Worm (Caenorhabditis elegans) whole organism, mixed stage, embryonic: ENCODE results near the gene R09F10.1.

ENCODE experiments used
- mep-1 ChIP-seq: fragments of 150-350 bp; optimal IDR thresholded peaks from 2 replicates; lab custom pipeline; 2017; ENCODE audit warnings: missing biosample characterization, missing genetic modification reagents, missing genetic modification characterization, inconsistent platforms
- unc-120 ChIP-seq: sonication (generic microtip); optimal IDR thresholded peaks from 2 replicates; lab custom pipeline; 2017; ENCODE audit warnings: missing genetic modification characterization, missing compliant biosample characterization; ENCODE audit not compliant: poor library complexity, severe bottlenecking

- TF ChIP-seq mep-1 (tag; lab: Kevin White, UChicago) (no peak), unc-120 (tag; lab: Kevin White, UChicago) (peak; percentile 42)
Measured at ce11 chrX:8276333-8276732, 47.1 kb upstream of the R09F10.1 start.
